Fruit fly (Drosophila melanogaster): Measurements from ENCODE around the gene Nepl8.

Gene Nepl8

dm6 chr2L:16535673-16536144 is 47.8 kb downstream of the Nepl8 start:
- no peak for TF ChIP-seq lola (GFP tag; optimal IDR thresholded peaks at IDR 0.05)
- no peak for TF ChIP-seq Mio (GFP tag; optimal IDR thresholded peaks at IDR 0.05)
- no peak for TF ChIP-seq Dfd (GFP tag; optimal IDR thresholded peaks at IDR 0.05)
- peak in 1 of 2 experiments; percentile 85 for TF ChIP-seq foxo (GFP tag; optimal IDR thresholded peaks at IDR 0.05)
- TF ChIP-seq br (GFP tag; optimal IDR thresholded peaks at IDR 0.05) = peak; percentile 85
- peak; percentile 44 for TF ChIP-seq CrebA (GFP tag; optimal IDR thresholded peaks at IDR 0.05; ENCODE audit: borderline replicate concordance)
- TF ChIP-seq CG32264 (GFP tag; optimal IDR thresholded peaks at IDR 0.05) = no peak
- no peak for TF ChIP-seq usp (GFP tag; optimal IDR thresholded peaks at IDR 0.05)
- TF ChIP-seq CG9705 (GFP tag; optimal IDR thresholded peaks at IDR 0.05) = peak; percentile 44
- TF ChIP-seq dsf (GFP tag; optimal IDR thresholded peaks at IDR 0.05; ENCODE audit: borderline replicate concordance) = no peak
- no peak for TF ChIP-seq Abd-B (GFP tag; optimal IDR thresholded peaks at IDR 0.05)
- TF ChIP-seq Hnf4 (GFP tag; optimal IDR thresholded peaks at IDR 0.05) = peak; percentile 80
- peak; percentile 87 for TF ChIP-seq sv (GFP tag; optimal IDR thresholded peaks at IDR 0.05)
- TF ChIP-seq OdsH (GFP tag; optimal IDR thresholded peaks at IDR 0.05) = peak; percentile 87
- no peak for TF ChIP-seq Myc (optimal IDR thresholded peaks at IDR 0.05)
- TF ChIP-seq brk (GFP tag; optimal IDR thresholded peaks at IDR 0.05) = peak; percentile 77
- TF ChIP-seq Hr78 (GFP tag; optimal IDR thresholded peaks at IDR 0.05) = no peak
- peak; percentile 80 for TF ChIP-seq dmrt93B (GFP tag; optimal IDR thresholded peaks at IDR 0.05)
- peak; percentile 89 for TF ChIP-seq rgr (GFP tag; optimal IDR thresholded peaks at IDR 0.05)
- peak; percentile 79 for TF ChIP-seq h (GFP tag; optimal IDR thresholded peaks at IDR 0.05)
- peak; percentile 23 to 80 for TF ChIP-seq dl (GFP tag; optimal IDR thresholded peaks at IDR 0.05; ENCODE audit: insufficient read depth in 1 of 2, partially characterized antibody in 2 of 2)
- peak; percentile 45 for TF ChIP-seq woc (GFP tag; optimal IDR thresholded peaks at IDR 0.05)
- peak; percentile 38 for TF ChIP-seq GATAd (GFP tag; optimal IDR thresholded peaks at IDR 0.05)
- peak; percentile 71 for TF ChIP-seq Hr83 (GFP tag; optimal IDR thresholded peaks at IDR 0.05; ENCODE audit: poor library complexity, severe bottlenecking)
- TF ChIP-seq pan (optimal IDR thresholded peaks at IDR 0.05) = no peak
- TF ChIP-seq ey (GFP tag; optimal IDR thresholded peaks at IDR 0.05) = peak; percentile 84
- TF ChIP-seq sage (GFP tag; optimal IDR thresholded peaks at IDR 0.05) = peak; percentile 50
- peak; percentile 69 for TF ChIP-seq tai (GFP tag; optimal IDR thresholded peaks at IDR 0.05)
- peak; percentile 33 for TF ChIP-seq Rel (GFP tag; optimal IDR thresholded peaks at IDR 0.05)
- peak; percentile 30 for TF ChIP-seq Rel (tag; optimal IDR thresholded peaks at IDR 0.05)
- TF ChIP-seq Vsx2 (GFP tag; optimal IDR thresholded peaks at IDR 0.05; ENCODE audit: partially characterized antibody) = no peak
- peak; percentile 82 for TF ChIP-seq Dif (GFP tag; optimal IDR thresholded peaks at IDR 0.05; ENCODE audit: partially characterized antibody)
- TF ChIP-seq N (GFP tag; optimal IDR thresholded peaks at IDR 0.05) = no peak
- no peak for TF ChIP-seq jim (GFP tag; optimal IDR thresholded peaks at IDR 0.05)
- peak; percentile 85 for TF ChIP-seq HLH106 (tag; optimal IDR thresholded peaks at IDR 0.05)
- TF ChIP-seq fru (GFP tag; optimal IDR thresholded peaks at IDR 0.05) = peak; percentile 89
- TF ChIP-seq Jra (GFP tag; optimal IDR thresholded peaks at IDR 0.05) = peak; percentile 63
- peak; percentile 84 for TF ChIP-seq Sp1 (GFP tag; optimal IDR thresholded peaks at IDR 0.05)
- TF ChIP-seq psq (GFP tag; optimal IDR thresholded peaks at IDR 0.05) = peak; percentile 79

dm6 chr2L:16536501-16536900 is 48.6 kb downstream of the Nepl8 start:
- TF ChIP-seq OdsH (GFP tag; optimal IDR thresholded peaks at IDR 0.05) = no peak
- TF ChIP-seq foxo (GFP tag; optimal IDR thresholded peaks at IDR 0.05) = no peak
- TF ChIP-seq jim (GFP tag; optimal IDR thresholded peaks at IDR 0.05) = no peak
- no peak for TF ChIP-seq Vsx2 (GFP tag; optimal IDR thresholded peaks at IDR 0.05; ENCODE audit: partially characterized antibody)
- no peak for TF ChIP-seq Rel (GFP tag; optimal IDR thresholded peaks at IDR 0.05)
- TF ChIP-seq Rel (tag; optimal IDR thresholded peaks at IDR 0.05) = peak; percentile 7
- peak; percentile 19 for TF ChIP-seq rgr (GFP tag; optimal IDR thresholded peaks at IDR 0.05)
- no peak for TF ChIP-seq CG32264 (GFP tag; optimal IDR thresholded peaks at IDR 0.05)
- TF ChIP-seq psq (GFP tag; optimal IDR thresholded peaks at IDR 0.05) = peak; percentile 38
- TF ChIP-seq CrebA (GFP tag; optimal IDR thresholded peaks at IDR 0.05; ENCODE audit: borderline replicate concordance) = no peak
- no peak for TF ChIP-seq Abd-B (GFP tag; optimal IDR thresholded peaks at IDR 0.05)
- peak; percentile 18 for TF ChIP-seq Hnf4 (GFP tag; optimal IDR thresholded peaks at IDR 0.05)
- TF ChIP-seq Dif (GFP tag; optimal IDR thresholded peaks at IDR 0.05; ENCODE audit: partially characterized antibody) = no peak
- no peak for TF ChIP-seq Mio (GFP tag; optimal IDR thresholded peaks at IDR 0.05)
- TF ChIP-seq dmrt93B (GFP tag; optimal IDR thresholded peaks at IDR 0.05) = no peak
- TF ChIP-seq woc (GFP tag; optimal IDR thresholded peaks at IDR 0.05) = no peak
- no peak for TF ChIP-seq tai (GFP tag; optimal IDR thresholded peaks at IDR 0.05)
